Worm (Caenorhabditis elegans) whole organism, midembryonic: ENCODE data around the gene srbc-83.

Source experiments
- T22C8.4 ChIP-seq: fragments of 200-800 bp; sonication (Bioruptor generic); IDR thresholded peaks from 2 replicates; pipeline ENCODE4 v1.3.6; 2022; ENCODE audit warnings: missing genetic modification characterization, missing compliant biosample characterization
- cog-1 ChIP-seq: sonication (generic microtip); optimal IDR thresholded peaks from 2 replicates; lab custom pipeline; 2016; ENCODE audit warnings: missing genetic modification characterization, missing compliant biosample characterization
- flt-1 ChIP-seq: fragments of 200-800 bp; sonication (Bioruptor generic); IDR thresholded peaks from 2 replicates; pipeline ENCODE4 v1.3.6; 2022; ENCODE audit warnings: missing genetic modification characterization, missing compliant biosample characterization
- klf-2 ChIP-seq: fragments of 200-800 bp; sonication (Bioruptor generic); conservative IDR thresholded peaks from 2 replicates; pipeline ENCODE4 v1.3.6; 2022; ENCODE audit warnings: missing genetic modification reagents, missing genetic modification characterization, missing compliant biosample characterization
- med-1 ChIP-seq: sonication (generic microtip); optimal IDR thresholded peaks from 2 replicates; lab custom pipeline; 2017; ENCODE audit warnings: missing genetic modification characterization, mild to moderate bottlenecking, missing compliant biosample characterization, antibody characterized with exemption, missing genetic modification reagents; ENCODE audit not compliant: insufficient read depth
- ref-1 ChIP-seq: fragments of 200-800 bp; sonication (Bioruptor generic); conservative IDR thresholded peaks from 2 replicates; pipeline ENCODE4 v1.3.6; 2022; ENCODE audit warnings: missing genetic modification reagents, missing genetic modification characterization, missing compliant biosample characterization
- tab-1 ChIP-seq: fragments of 200-800 bp; sonication (Bioruptor generic); IDR thresholded peaks from 2 replicates; pipeline ENCODE4 v1.3.6; 2022; ENCODE audit warnings: missing genetic modification characterization, missing compliant biosample characterization
- ztf-29 ChIP-seq: fragments of 200-800 bp; sonication (Bioruptor generic); IDR thresholded peaks from 2 replicates; pipeline ENCODE4 v1.3.6; 2022; ENCODE audit warnings: missing genetic modification reagents, missing genetic modification characterization, missing compliant biosample characterization

ce11 chrV:16315004-16315403, 17.8 kb downstream of the srbc-83 start, which contains the start of gene str-214:
- TF ChIP-seq flt-1: no peak
- TF ChIP-seq med-1 (GFP tag; lab: Kevin White, UChicago): no peak
- TF ChIP-seq ztf-29 (GFP tag; lab: Robert Waterston, UW): no peak
- no peak for TF ChIP-seq klf-2 (GFP tag; lab: Robert Waterston, UW)
- TF ChIP-seq tab-1 (GFP tag; lab: Robert Waterston, UW): no peak
- no peak for TF ChIP-seq ref-1
- no peak for TF ChIP-seq cog-1 (tag; lab: Kevin White, UChicago)
- no peak for TF ChIP-seq T22C8.4 (GFP tag; lab: Robert Waterston, UW)
